Worm (Caenorhabditis elegans): ENCODE data around the gene F21A3.4.

Gene F21A3.4

DNA sequence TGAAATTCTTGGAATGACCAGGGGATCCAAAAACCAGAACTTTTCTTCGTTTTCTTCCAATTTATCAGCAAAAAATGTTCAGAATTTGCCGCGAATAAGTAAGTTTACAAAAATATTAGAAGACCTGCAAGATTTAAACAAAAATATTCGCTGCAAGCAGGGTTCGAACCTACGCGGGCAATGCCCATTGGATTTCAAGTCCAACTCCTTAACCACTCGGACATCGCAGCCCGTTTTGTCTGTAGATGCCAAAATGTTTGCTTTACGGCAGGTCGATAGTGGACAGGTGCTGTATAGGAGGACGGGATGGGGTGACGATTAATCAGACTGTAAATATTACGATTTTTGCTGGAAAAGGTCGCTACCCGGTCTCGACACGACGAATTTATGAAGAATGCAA, 11.3 kb downstream of the F21A3.4 start (continued):
- TF ChIP-seq nhr-237 (tag; optimal IDR thresholded peaks at IDR 0.05) = no peak
- no peak for TF ChIP-seq dpl-1 (GFP tag; optimal IDR thresholded peaks at IDR 0.05)
- no peak for TF ChIP-seq ceh-20 (GFP tag; IDR thresholded peaks at IDR 0.05)
- peak; percentile 53 for TF ChIP-seq gei-8 (GFP tag; optimal IDR thresholded peaks at IDR 0.05)
- TF ChIP-seq tag-97 (GFP tag; IDR thresholded peaks at IDR 0.05) = no peak
- no peak for TF ChIP-seq nhr-25 (tag; optimal IDR thresholded peaks at IDR 0.05; ENCODE audit: borderline replicate concordance, insufficient read depth)
- TF ChIP-seq zfp-2 (tag; optimal IDR thresholded peaks at IDR 0.05) = no peak
- no peak for TF ChIP-seq lin-39 (tag; optimal IDR thresholded peaks at IDR 0.05)
- no peak for TF ChIP-seq dmd-9 (GFP tag; IDR thresholded peaks at IDR 0.05)
- peak; percentile 45; the same call in 1 of the 2 replicates for TF ChIP-seq F44E2.7 (GFP tag; IDR thresholded peaks at IDR 0.05)
- TF ChIP-seq Y5F2A.4 (GFP tag; optimal IDR thresholded peaks at IDR 0.05) = peak; percentile 33
- no peak for TF ChIP-seq lin-29 (GFP tag; IDR thresholded peaks at IDR 0.05)
- TF ChIP-seq attf-4 (tag; optimal IDR thresholded peaks at IDR 0.05) = no peak
- TF ChIP-seq lin-15B (tag; optimal IDR thresholded peaks at IDR 0.05) = no peak
- 0 out of 2 replicates have a peak, but pooled peaks have one; percentile 49 for TF ChIP-seq Y105C5A.15 (GFP tag; IDR thresholded peaks at IDR 0.05)
- TF ChIP-seq F26F4.8 (GFP tag; conservative IDR thresholded peaks at IDR 0.05) = peak; percentile 79; the same call in 1 of the 2 replicates
- peak; percentile 79 for TF ChIP-seq snpc-1.2 (GFP tag; IDR thresholded peaks at IDR 0.05)
- TF ChIP-seq hif-1 (tag; optimal IDR thresholded peaks at IDR 0.05) = no peak
- TF ChIP-seq lsy-2 (tag; optimal IDR thresholded peaks at IDR 0.05) = no peak
- TF ChIP-seq fos-1 (tag; optimal IDR thresholded peaks at IDR 0.05) = no peak
- no peak for TF ChIP-seq mxl-2 (GFP tag; conservative IDR thresholded peaks at IDR 0.05)
- peak; percentile 66 for TF ChIP-seq lin-38 (GFP tag; IDR thresholded peaks at IDR 0.05)
- peak; percentile 81 for TF ChIP-seq arid-1 (GFP tag; conservative IDR thresholded peaks at IDR 0.05)
- no peak for TF ChIP-seq hmg-1.1 (GFP tag; IDR thresholded peaks at IDR 0.05)
- peak; percentile 77; the same call in 1 of the 2 replicates for TF ChIP-seq ceh-44 (GFP tag; IDR thresholded peaks at IDR 0.05)
- TF ChIP-seq egl-27 (tag; optimal IDR thresholded peaks at IDR 0.05) = no peak
- peak; percentile 87 for TF ChIP-seq egl-43 (GFP tag; IDR thresholded peaks at IDR 0.05)
- peak; percentile 2 for TF ChIP-seq nhr-48 (tag; optimal IDR thresholded peaks at IDR 0.05)
- TF ChIP-seq Y75B8A.6 (GFP tag; IDR thresholded peaks at IDR 0.05) = no peak
- no peak for TF ChIP-seq nhr-6 (tag; optimal IDR thresholded peaks at IDR 0.05)
- TF ChIP-seq sdz-12 (GFP tag; optimal IDR thresholded peaks at IDR 0.05) = peak; percentile 66
- TF ChIP-seq hlh-11 (tag; optimal IDR thresholded peaks at IDR 0.05) = no peak
- TF ChIP-seq lin-1 (GFP tag; IDR thresholded peaks at IDR 0.05) = peak; percentile 55; the same call in 1 of the 2 replicates
- peak; percentile 23 for TF ChIP-seq lir-3 (tag; optimal IDR thresholded peaks at IDR 0.05)
- TF ChIP-seq tra-1 (GFP tag; IDR thresholded peaks at IDR 0.05) = peak; percentile 56; the same call in 1 of the 2 replicates
- TF ChIP-seq ztf-7 (tag; optimal IDR thresholded peaks at IDR 0.05) = no peak
- no peak for TF ChIP-seq F49E8.2 (tag; optimal IDR thresholded peaks at IDR 0.05; ENCODE audit: borderline replicate concordance)
- TF ChIP-seq zip-2 (tag; optimal IDR thresholded peaks at IDR 0.05) = no peak
- TF ChIP-seq nhr-41 (GFP tag; IDR thresholded peaks at IDR 0.05) = 0 out of 2 replicates have a peak, but pooled peaks have one; percentile 29
- TF ChIP-seq D1046.2 (GFP tag; IDR thresholded peaks at IDR 0.05) = 0 out of 2 replicates have a peak, but pooled peaks have one; percentile 42
- no peak for TF ChIP-seq ces-1 (GFP tag; optimal IDR thresholded peaks at IDR 0.05)
- no peak for TF ChIP-seq jun-1 (tag; optimal IDR thresholded peaks at IDR 0.05)
- TF ChIP-seq set-16 (GFP tag; IDR thresholded peaks at IDR 0.05) = no peak
- TF ChIP-seq skn-1 (tag; optimal IDR thresholded peaks at IDR 0.05) = no peak
- TF ChIP-seq dmd-8 (GFP tag; IDR thresholded peaks at IDR 0.05) = peak; percentile 76; the same call in 1 of the 2 replicates
- no peak for TF ChIP-seq nhr-42 (GFP tag; IDR thresholded peaks at IDR 0.05)
- no peak for TF ChIP-seq unc-130 (GFP tag; optimal IDR thresholded peaks at IDR 0.05)
- TF ChIP-seq nhr-77 (tag; optimal IDR thresholded peaks at IDR 0.05) = no peak
- TF ChIP-seq ama-1 (optimal IDR thresholded peaks at IDR 0.05) = no peak
- TF ChIP-seq F37D6.2 (tag; optimal IDR thresholded peaks at IDR 0.05) = no peak
- no peak; the same call in 1 of the 2 replicates for TF ChIP-seq mdt-29 (GFP tag; IDR thresholded peaks at IDR 0.05)
- no peak for TF ChIP-seq ZK546.5 (tag; optimal IDR thresholded peaks at IDR 0.05)
